Worm (Caenorhabditis elegans) whole organism, late embryonic: ENCODE data around the gene pygl-1.

ENCODE experiments used
- pat-9 ChIP-seq: fragments of 200-800 bp; sonication (Bioruptor generic); optimal IDR thresholded peaks from 2 replicates; lab custom pipeline; 2018; ENCODE audit warnings: mild to moderate bottlenecking, missing genetic modification characterization, moderate library complexity, missing compliant biosample characterization
- ref-2 ChIP-seq: sonication (generic microtip); optimal IDR thresholded peaks from 2 replicates; lab custom pipeline; 2016; ENCODE audit warnings: missing genetic modification characterization, missing compliant biosample characterization
- unc-55 ChIP-seq: sonication (generic microtip); optimal IDR thresholded peaks from 2 replicates; lab custom pipeline; 2017; ENCODE audit warnings: missing biosample characterization, missing genetic modification reagents, missing genetic modification characterization

DNA sequence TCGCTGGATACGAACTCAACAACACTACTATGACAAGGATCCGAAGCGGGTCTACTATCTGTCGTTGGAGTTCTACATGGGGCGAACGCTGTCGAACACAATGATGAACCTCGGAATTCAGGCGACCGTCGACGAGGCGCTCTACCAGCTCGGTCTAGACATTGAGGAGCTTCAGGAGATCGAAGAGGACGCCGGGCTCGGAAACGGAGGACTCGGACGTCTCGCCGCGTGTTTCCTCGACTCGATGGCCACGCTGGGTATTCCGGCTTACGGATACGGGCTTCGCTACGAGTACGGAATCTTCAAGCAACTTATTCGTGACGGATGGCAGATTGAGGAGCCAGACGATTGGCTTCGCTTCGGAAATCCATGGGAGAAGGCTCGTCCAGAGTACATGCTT lies 2.8 kb downstream of the pygl-1 start:
- TF ChIP-seq pat-9 (tag; lab: Kevin White, UChicago) (no peak), ref-2 (no peak), unc-55 (GFP tag; lab: Kevin White, UChicago) (no peak)
